Fruit fly (Drosophila melanogaster) whole organism, embryonic: ENCODE measurements around the gene CG43321.

Experiments
- CG11398 ChIP-seq: fragments of 200-800 bp; sonication (Bioruptor generic); optimal IDR thresholded peaks from 2 replicates; lab custom pipeline; 2016; ENCODE audit warnings: missing biosample characterization, missing genetic modification characterization
- CG11504 ChIP-seq: fragments of 200-800 bp; sonication (Bioruptor generic); optimal IDR thresholded peaks from 3 replicates; lab custom pipeline; 2019; ENCODE audit warnings: missing biosample characterization, mild to moderate bottlenecking, missing genetic modification characterization, moderate library complexity
- CG14050 ChIP-seq: fragments of 200-800 bp; sonication (Bioruptor generic); IDR thresholded peaks from 3 replicates; pipeline ENCODE4 v1.3.6; 2022; ENCODE audit warnings: missing biosample characterization, missing genetic modification characterization
- CG16779 ChIP-seq: fragments of 200-800 bp; sonication (Bioruptor generic); IDR thresholded peaks from 2 replicates; pipeline ENCODE4 v1.3.6; 2022; ENCODE audit warnings: missing biosample characterization, missing genetic modification characterization
- CG17912 ChIP-seq: fragments of 200-800 bp; sonication (Bioruptor generic); optimal IDR thresholded peaks from 2 replicates; lab custom pipeline; 2018; ENCODE audit warnings: missing biosample characterization, mild to moderate bottlenecking, missing genetic modification characterization
- CG8944 ChIP-seq: fragments of 200-800 bp; sonication (Bioruptor generic); optimal IDR thresholded peaks from 3 replicates; lab custom pipeline; 2016; ENCODE audit warnings: missing biosample characterization, missing genetic modification characterization
- Dp ChIP-seq: fragments of 200-800 bp; sonication (Bioruptor generic); optimal IDR thresholded peaks from 2 replicates; lab custom pipeline; 2018; ENCODE audit warnings: missing biosample characterization, mild to moderate bottlenecking, missing genetic modification characterization, moderate library complexity
- Mes4 ChIP-seq: fragments of 200-800 bp; sonication (Bioruptor generic); optimal IDR thresholded peaks from 2 replicates; lab custom pipeline; 2016; ENCODE audit warnings: missing biosample characterization, missing genetic modification characterization
- Pdp1 ChIP-seq, 2 experiments: fragments of 200-800 bp; sonication (Bioruptor generic); optimal IDR thresholded peaks; 3 replicates each; lab custom pipeline; 2016; ENCODE audit warnings: missing biosample characterization in 2 of 2, missing genetic modification characterization in 2 of 2, mild to moderate bottlenecking in 1 of 2, moderate library complexity in 1 of 2
- cato ChIP-seq: fragments of 200-800 bp; sonication (Bioruptor generic); optimal IDR thresholded peaks from 2 replicates; lab custom pipeline; 2016; ENCODE audit warnings: missing biosample characterization, missing genetic modification characterization, borderline replicate concordance
- croc ChIP-seq: fragments of 200-800 bp; sonication (Bioruptor generic); conservative IDR thresholded peaks from 3 replicates; pipeline ENCODE4 v1.3.6; 2022; ENCODE audit warnings: missing biosample characterization, missing genetic modification characterization
- danr ChIP-seq: fragments of 200-800 bp; sonication (Bioruptor generic); IDR thresholded peaks from 2 replicates; pipeline ENCODE4 v1.3.6; 2022; ENCODE audit warnings: missing biosample characterization, missing genetic modification characterization
- en ChIP-seq: fragments of 200-800 bp; sonication (Bioruptor generic); optimal IDR thresholded peaks from 2 replicates; lab custom pipeline; 2016; ENCODE audit warnings: missing biosample characterization, missing genetic modification characterization
- gcm ChIP-seq: fragments of 200-800 bp; sonication (Bioruptor generic); optimal IDR thresholded peaks from 2 replicates; lab custom pipeline; 2019; ENCODE audit warnings: missing biosample characterization, mild to moderate bottlenecking, missing genetic modification characterization, moderate library complexity
- gt ChIP-seq: fragments of 200-800 bp; sonication (Bioruptor generic); IDR thresholded peaks from 2 replicates; pipeline ENCODE4 v1.3.6; 2022; ENCODE audit warnings: missing biosample characterization, missing genetic modification characterization
- hb ChIP-seq: fragments of 200-800 bp; sonication (Bioruptor generic); IDR thresholded peaks from 3 replicates; pipeline ENCODE4 v1.3.6; 2022; ENCODE audit warnings: missing biosample characterization, missing genetic modification characterization; ENCODE audit not compliant: partially characterized antibody
- her ChIP-seq: fragments of 200-800 bp; sonication (Bioruptor generic); optimal IDR thresholded peaks from 2 replicates; lab custom pipeline; 2016; ENCODE audit warnings: missing biosample characterization, missing genetic modification characterization

CG43321 gene

DNA sequence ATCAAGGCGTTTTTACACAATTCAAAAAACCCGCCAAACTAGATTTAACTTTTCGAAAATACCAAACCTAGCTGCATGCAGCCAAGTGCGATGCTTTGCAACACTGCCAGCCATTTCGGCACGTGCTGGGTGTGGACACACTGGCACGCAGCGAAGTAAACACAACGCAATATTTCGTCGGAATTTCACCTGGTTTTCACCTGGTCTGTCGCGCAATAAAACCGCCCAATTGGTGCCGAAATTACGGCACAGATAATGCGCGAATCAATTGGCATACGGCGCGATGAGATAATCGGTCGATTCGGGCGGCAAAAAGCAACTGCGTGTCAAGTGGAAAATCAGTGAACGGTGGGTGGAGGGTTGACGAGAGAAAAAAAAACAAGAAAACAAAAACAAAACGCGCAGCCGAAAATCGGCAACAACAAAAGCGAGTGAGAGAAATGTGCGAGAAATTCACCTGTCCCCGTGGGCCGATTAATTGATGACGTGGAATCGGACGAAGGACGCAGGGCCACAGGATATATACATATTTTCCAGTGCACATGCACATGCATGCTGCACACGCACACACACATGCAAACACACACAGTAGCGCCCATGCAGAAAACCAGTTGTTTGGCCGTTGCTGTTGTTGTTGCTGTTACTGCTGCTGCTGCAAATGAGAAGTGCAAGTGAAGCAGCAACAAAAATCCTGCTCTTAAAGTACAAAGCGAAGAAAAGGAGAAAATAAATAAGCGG lies 44.3 kb downstream of the CG43321 start, which contains the start of gene Mnn1 (continued):
- TF ChIP-seq hb (GFP tag; lab: Robert Waterston, UW) (no peak), Mes4 (GFP tag; lab: Kevin White, UChicago) (no peak), CG17912 (GFP tag; lab: Kevin White, UChicago) (peak; percentile 34), gcm (GFP tag; lab: Kevin White, UChicago) (no peak), danr (no peak), CG14050 (GFP tag; lab: Robert Waterston, UW) (no peak), en (no peak), CG16779 (GFP tag; lab: Robert Waterston, UW) (no peak)

DNA sequence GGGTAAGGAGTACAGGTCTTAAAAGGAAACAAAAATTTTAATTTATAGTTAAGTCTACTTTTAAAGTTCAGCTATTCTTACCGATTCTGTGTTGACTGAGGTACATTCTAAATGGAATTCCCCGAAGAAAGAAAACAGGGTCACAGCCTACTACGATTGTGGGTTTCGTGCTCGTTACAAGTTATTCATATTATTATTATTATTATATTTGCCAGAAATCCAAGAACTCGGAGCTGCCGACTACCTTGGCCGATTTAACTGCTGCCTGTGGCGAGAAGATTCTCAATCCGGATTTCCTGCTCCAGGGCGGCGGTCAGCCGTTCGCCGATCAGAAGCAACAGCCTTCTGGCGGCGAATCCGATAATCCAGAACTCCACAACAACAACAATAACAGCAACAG lies 48.7 kb downstream of the CG43321 start, which contains the start of gene Mst27D:
Gene Mst27D (minus strand): TSS at position 101 of the 400 bp plus-strand sequence.
- TF ChIP-seq CG11398 (GFP tag; lab: Kevin White, UChicago) (no peak), Dp (GFP tag; lab: Kevin White, UChicago) (no peak), Pdp1 (GFP tag; optimal IDR thresholded peaks at IDR 0.05; lab: Kevin White, UChicago) (no peak), cato (GFP tag; lab: Kevin White, UChicago) (no peak), her (GFP tag; lab: Kevin White, UChicago) (no peak), CG8944 (GFP tag; lab: Kevin White, UChicago) (no peak), CG11504 (no peak), gt (GFP tag; lab: Robert Waterston, UW) (no peak), croc (no peak)
